Worm (Caenorhabditis elegans) whole organism, L1 larva: ENCODE data around the gene Y75B12B.13.
"Not testable (repeated sequence)": the region's sequence is repeated elsewhere in the genome, so short reads cannot be mapped to it uniquely, and the experiment has no call there.

Experiments
- C16A3.4 ChIP-seq: fragments of 150-350 bp; optimal IDR thresholded peaks from 2 replicates; lab custom pipeline; 2014; ENCODE audit warnings: missing biosample characterization, missing genetic modification characterization
- aha-1 ChIP-seq: fragments of 150-350 bp; optimal IDR thresholded peaks from 2 replicates; lab custom pipeline; 2014; ENCODE audit warnings: missing biosample characterization, missing genetic modification characterization
- alr-1 ChIP-seq: fragments of 200-800 bp; sonication (Bioruptor generic); optimal IDR thresholded peaks from 2 replicates; lab custom pipeline; 2018; ENCODE audit warnings: borderline replicate concordance, mild to moderate bottlenecking, missing genetic modification characterization, missing compliant biosample characterization
- ama-1 ChIP-seq: fragments of 150-350 bp; optimal IDR thresholded peaks from 2 replicates; lab custom pipeline; 2014
- ceh-63 ChIP-seq: fragments of 200-800 bp; sonication (Bioruptor generic); optimal IDR thresholded peaks from 2 replicates; lab custom pipeline; 2018; ENCODE audit warnings: mild to moderate bottlenecking, missing genetic modification characterization, missing compliant biosample characterization
- ceh-8 ChIP-seq: fragments of 200-800 bp; sonication (Bioruptor generic); optimal IDR thresholded peaks from 2 replicates; lab custom pipeline; 2018; ENCODE audit warnings: mild to moderate bottlenecking, missing genetic modification characterization, moderate library complexity, missing compliant biosample characterization
- ceh-82 ChIP-seq, 3 experiments: fragments of 150-350 bp in 1 of 3; sonication (generic microtip) in 2 of 3; optimal IDR thresholded peaks; 2 replicates each; lab custom pipeline; 2014 to 2017; ENCODE audit warnings: missing biosample characterization in 3 of 3, missing genetic modification characterization in 3 of 3
- ceh-90 ChIP-seq: sonication (generic microtip); optimal IDR thresholded peaks from 2 replicates; lab custom pipeline; 2016; ENCODE audit warnings: missing genetic modification characterization, missing compliant biosample characterization
- dpl-1 ChIP-seq, 3 experiments: fragments of 150-350 bp in 2 of 3; sonication (generic microtip) in 1 of 3; optimal IDR thresholded peaks; 2 replicates each; lab custom pipeline; 2014 to 2017; ENCODE audit warnings: missing biosample characterization in 3 of 3, missing genetic modification characterization in 3 of 3, missing genetic modification reagents in 3 of 3
- egl-27 ChIP-seq, 2 experiments: fragments of 150-350 bp in 1 of 2; sonication (generic microtip); optimal IDR thresholded peaks; 3 replicates each; lab custom pipeline; 2017 to 2018; ENCODE audit warnings: missing biosample characterization in 2 of 2, missing genetic modification characterization in 2 of 2, missing genetic modification reagents in 2 of 2
- ets-5 ChIP-seq: fragments of 200-800 bp; sonication (Bioruptor generic); IDR thresholded peaks from 2 replicates; pipeline ENCODE4 v1.3.6; 2022; ENCODE audit warnings: missing genetic modification characterization, missing compliant biosample characterization
- fkh-10 ChIP-seq: sonication (generic microtip); optimal IDR thresholded peaks from 2 replicates; lab custom pipeline; 2017; ENCODE audit warnings: missing biosample characterization, missing genetic modification reagents, missing genetic modification characterization
- fkh-8 ChIP-seq: sonication (generic microtip); optimal IDR thresholded peaks from 2 replicates; lab custom pipeline; 2016; ENCODE audit warnings: mild to moderate bottlenecking, missing genetic modification characterization, missing compliant biosample characterization
- fos-1 ChIP-seq: fragments of 150-350 bp; optimal IDR thresholded peaks from 2 replicates; lab custom pipeline; 2014; ENCODE audit warnings: missing biosample characterization, missing genetic modification characterization
- grh-1 ChIP-seq: fragments of 200-800 bp; sonication (Bioruptor generic); IDR thresholded peaks from 2 replicates; pipeline ENCODE4 v1.3.6; 2022; ENCODE audit warnings: missing genetic modification reagents, missing genetic modification characterization, missing compliant biosample characterization
- hlh-4 ChIP-seq: sonication (generic microtip); optimal IDR thresholded peaks from 2 replicates; lab custom pipeline; 2016; ENCODE audit warnings: mild to moderate bottlenecking, missing genetic modification characterization, missing compliant biosample characterization
- hpl-2 ChIP-seq: fragments of 150-350 bp; optimal IDR thresholded peaks from 2 replicates; lab custom pipeline; 2014; ENCODE audit warnings: missing biosample characterization, missing genetic modification reagents, missing genetic modification characterization
- isw-1 ChIP-seq: fragments of 200-800 bp; sonication (Bioruptor generic); IDR thresholded peaks from 2 replicates; pipeline ENCODE4 v1.3.6; 2022; ENCODE audit warnings: missing genetic modification characterization, missing compliant biosample characterization
- lin-13 ChIP-seq: fragments of 150-350 bp; optimal IDR thresholded peaks from 2 replicates; lab custom pipeline; 2014; ENCODE audit warnings: missing biosample characterization, missing genetic modification reagents, missing genetic modification characterization
- lin-14 ChIP-seq: fragments of 200-800 bp; sonication (Bioruptor generic); optimal IDR thresholded peaks from 2 replicates; lab custom pipeline; 2018; ENCODE audit warnings: mild to moderate bottlenecking, missing genetic modification characterization, moderate library complexity, missing compliant biosample characterization
- lir-3 ChIP-seq: sonication (generic microtip); optimal IDR thresholded peaks from 2 replicates; lab custom pipeline; 2016; ENCODE audit warnings: mild to moderate bottlenecking, missing genetic modification characterization, moderate library complexity, missing compliant biosample characterization; ENCODE audit not compliant: poor library complexity
- lsy-2 ChIP-seq, 2 experiments: fragments of 150-350 bp; optimal IDR thresholded peaks; 2 replicates each; lab custom pipeline; 2014; ENCODE audit warnings: missing biosample characterization in 2 of 2, missing genetic modification characterization in 2 of 2
- mab-9 ChIP-seq: fragments of 200-800 bp; sonication (Bioruptor generic); IDR thresholded peaks from 2 replicates; pipeline ENCODE4 v1.3.6; 2022; ENCODE audit warnings: missing genetic modification reagents, missing genetic modification characterization, missing compliant biosample characterization
- nhr-12 ChIP-seq: sonication (generic microtip); optimal IDR thresholded peaks from 2 replicates; lab custom pipeline; 2017; ENCODE audit warnings: missing biosample characterization, missing genetic modification characterization
- nhr-19 ChIP-seq: fragments of 200-800 bp; sonication (Bioruptor generic); conservative IDR thresholded peaks from 2 replicates; pipeline ENCODE4 v1.3.6; 2022; ENCODE audit warnings: missing genetic modification characterization, missing compliant biosample characterization
- nhr-20 ChIP-seq: sonication (generic microtip); optimal IDR thresholded peaks from 2 replicates; lab custom pipeline; 2016; ENCODE audit warnings: mild to moderate bottlenecking, missing genetic modification characterization, missing compliant biosample characterization
- nhr-71 ChIP-seq: sonication (generic microtip); optimal IDR thresholded peaks from 2 replicates; lab custom pipeline; 2016; ENCODE audit warnings: mild to moderate bottlenecking, missing genetic modification characterization, moderate library complexity, missing compliant biosample characterization
- nhr-77 ChIP-seq: fragments of 150-350 bp; optimal IDR thresholded peaks from 2 replicates; lab custom pipeline; 2014; ENCODE audit warnings: missing biosample characterization, missing genetic modification characterization
- nhr-85 ChIP-seq: sonication (generic microtip); peaks from one replicate; lab custom pipeline; 2016; ENCODE audit warnings: missing genetic modification characterization, inconsistent platforms, missing compliant biosample characterization
- nhr-90 ChIP-seq: sonication (generic microtip); optimal IDR thresholded peaks from 2 replicates; lab custom pipeline; 2016; ENCODE audit warnings: mild to moderate bottlenecking, missing genetic modification characterization, missing compliant biosample characterization; ENCODE audit not compliant: poor library complexity
- pax-3 ChIP-seq: fragments of 200-800 bp; sonication (Bioruptor generic); optimal IDR thresholded peaks from 2 replicates; lab custom pipeline; 2018; ENCODE audit warnings: mild to moderate bottlenecking, missing genetic modification characterization, moderate library complexity, missing compliant biosample characterization
- pqm-1 ChIP-seq: sonication (generic microtip); optimal IDR thresholded peaks from 3 replicates; lab custom pipeline; 2017; ENCODE audit warnings: missing biosample characterization, missing genetic modification characterization
- rnt-1 ChIP-seq: sonication (generic microtip); optimal IDR thresholded peaks from 2 replicates; lab custom pipeline; 2016; ENCODE audit warnings: mild to moderate bottlenecking, missing genetic modification characterization, moderate library complexity, missing compliant biosample characterization
- skn-1 ChIP-seq: fragments of 150-350 bp; optimal IDR thresholded peaks from 2 replicates; lab custom pipeline; 2014; ENCODE audit warnings: missing biosample characterization, missing genetic modification characterization
- sox-4 ChIP-seq: sonication (generic microtip); optimal IDR thresholded peaks from 2 replicates; lab custom pipeline; 2016; ENCODE audit warnings: missing genetic modification characterization, missing compliant biosample characterization
- unc-62 ChIP-seq: fragments of 150-350 bp; optimal IDR thresholded peaks from 2 replicates; lab custom pipeline; 2014; ENCODE audit warnings: missing biosample characterization, missing genetic modification reagents, missing genetic modification characterization
- unc-86 ChIP-seq: sonication (generic microtip); optimal IDR thresholded peaks from 2 replicates; lab custom pipeline; 2016; ENCODE audit warnings: missing genetic modification characterization, missing compliant biosample characterization
- xbp-1 ChIP-seq: sonication (generic microtip); optimal IDR thresholded peaks from 2 replicates; lab custom pipeline; 2016; ENCODE audit warnings: missing genetic modification characterization, missing compliant biosample characterization
- ztf-11 ChIP-seq, 2 experiments: sonication (generic microtip); optimal IDR thresholded peaks; 2 replicates each; lab custom pipeline; 2016 to 2017; ENCODE audit warnings: missing genetic modification characterization in 2 of 2, missing biosample characterization in 1 of 2, missing compliant biosample characterization in 1 of 2

Y75B12B.13 gene

ce11 chrV:15216705-15217104 lies 22.9 kb upstream of the Y75B12B.13 start, which contains the start of gene sri-25:
TSS of gene sri-25 (plus strand) at chrV:15217005.
- TF ChIP-seq ceh-82 (tag; optimal IDR thresholded peaks at IDR 0.05; lab: Kevin White, UChicago) (no peak), ceh-8 (GFP tag; lab: Kevin White, UChicago) (no peak), ztf-11 (tag; optimal IDR thresholded peaks at IDR 0.05; lab: Kevin White, UChicago) (no peak), sox-4 (no peak), ceh-63 (GFP tag; lab: Kevin White, UChicago) (no peak), nhr-71 (tag; lab: Kevin White, UChicago) (no peak), nhr-20 (tag; lab: Kevin White, UChicago) (no peak), dpl-1 (GFP tag; optimal IDR thresholded peaks at IDR 0.05; lab: Kevin White, UChicago) (no peak), lin-14 (GFP tag; lab: Kevin White, UChicago) (no peak), fos-1 (no peak), ets-5 (no peak), pqm-1 (no peak), mab-9 (GFP tag; lab: Robert Waterston, UW) (no peak), hlh-4 (tag; lab: Kevin White, UChicago) (no peak), lir-3 (tag; lab: Kevin White, UChicago) (no peak)
- TF ChIP-seq, all 84 proteins: peak for 0

- not testable (repeated sequence) for TF ChIP-seq nhr-90, nhr-12, unc-86 (tag; lab: Kevin White, UChicago)
These were observed 21.4 kb upstream of the Y75B12B.13 start, which contains the start of gene sri-26 for ce11 chrV:15215175-15215574. TSS of gene sri-26 (plus strand) at chrV:15215475.

ce11 chrV:15211869-15212268 lies 18.1 kb upstream of the Y75B12B.13 start, which contains the start of gene sri-24:
TSS of gene sri-24 (plus strand) at chrV:15212169.
- not testable (repeated sequence) for TF ChIP-seq C16A3.4; aha-1 (tag; lab: Kevin White, UChicago); lin-13 (GFP tag; lab: Kevin White, UChicago)

ce11 chrV:15207681-15208080 lies 13.9 kb upstream of the Y75B12B.13 start, which contains the start of gene C41G6.12:
TSS of gene C41G6.12 (minus strand) at chrV:15207781.
- not testable (repeated sequence) for TF ChIP-seq hpl-2; nhr-77 (tag; lab: Kevin White, UChicago); pax-3 (tag; lab: Kevin White, UChicago)

- TF ChIP-seq grh-1, result no peak
- no peak for TF ChIP-seq nhr-20 (tag; lab: Kevin White, UChicago)
- TF ChIP-seq C16A3.4, result no peak
- TF ChIP-seq alr-1 (tag; lab: Kevin White, UChicago), result no peak
- TF ChIP-seq fkh-10 (GFP tag; lab: Kevin White, UChicago), result no peak
- TF ChIP-seq unc-62 (GFP tag; lab: Kevin White, UChicago), result no peak
- TF ChIP-seq lir-3 (tag; lab: Kevin White, UChicago), result no peak
- no peak for TF ChIP-seq fkh-8 (tag; lab: Kevin White, UChicago)
- TF ChIP-seq xbp-1 (tag; lab: Kevin White, UChicago), result no peak
- no peak for TF ChIP-seq ztf-11 (tag; optimal IDR thresholded peaks at IDR 0.05; lab: Kevin White, UChicago)
- no peak for TF ChIP-seq nhr-12 (tag; lab: Kevin White, UChicago)
These were observed 6.0 kb upstream of the Y75B12B.13 start, which contains the start of gene Y75B12B.10 for ce11 chrV:15199768-15200167. TSS of gene Y75B12B.10 (plus strand) at chrV:15200068.

ce11 chrV:15197955-15198354 lies 4.1 kb upstream of the Y75B12B.13 start, which contains the start of gene srw-1:
TSS of gene srw-1 (plus strand) at chrV:15198255.
- no peak for TF ChIP-seq nhr-85 (tag; lab: Kevin White, UChicago)
- no peak for TF ChIP-seq ceh-90 (tag; lab: Kevin White, UChicago)
- TF ChIP-seq isw-1 (GFP tag; lab: Robert Waterston, UW), result no peak
- no peak for TF ChIP-seq xbp-1 (tag; lab: Kevin White, UChicago)
- no peak for TF ChIP-seq egl-27 (tag; optimal IDR thresholded peaks at IDR 0.05; lab: Kevin White, UChicago)
- TF ChIP-seq nhr-12 (tag; lab: Kevin White, UChicago), result no peak
- TF ChIP-seq lsy-2 (tag; optimal IDR thresholded peaks at IDR 0.05; lab: Kevin White, UChicago), result no peak
- TF ChIP-seq skn-1 (tag; lab: Kevin White, UChicago), result no peak
- no peak for TF ChIP-seq nhr-19 (GFP tag; lab: Robert Waterston, UW)
- TF ChIP-seq ama-1 (lab: Kevin White, UChicago), result no peak
- no peak for TF ChIP-seq unc-86 (tag; lab: Kevin White, UChicago)
- no peak for TF ChIP-seq ets-5
- TF ChIP-seq rnt-1 (tag; lab: Kevin White, UChicago), result no peak
- TF ChIP-seq, all 84 proteins: peak for 0
